Worm (Caenorhabditis elegans): ENCODE data around the gene avr-15.
A peak's percentile ranks its signal among the peaks of the same experiment; 100 is the strongest.

Gene avr-15

ce11 chrV:13532469-13532868, 21.0 kb upstream of the avr-15 start:
- TF ChIP-seq odd-2 (tag; optimal IDR thresholded peaks at IDR 0.05) (no peak), eyg-1 (tag; optimal IDR thresholded peaks at IDR 0.05) (no peak), elt-2 (tag; optimal IDR thresholded peaks at IDR 0.05) (no peak), F13H6.1 (tag; optimal IDR thresholded peaks at IDR 0.05) (no peak), dmd-4 (tag; optimal IDR thresholded peaks at IDR 0.05; ENCODE audit: borderline replicate concordance) (no peak), hlh-13 (GFP tag; optimal IDR thresholded peaks at IDR 0.05) (no peak), syd-9 (tag; optimal IDR thresholded peaks at IDR 0.05) (no peak), hlh-8 (tag; optimal IDR thresholded peaks at IDR 0.05) (no peak), sox-4 (tag; optimal IDR thresholded peaks at IDR 0.05) (no peak), pros-1 (tag; optimal IDR thresholded peaks at IDR 0.05) (no peak), lim-6 (tag; optimal IDR thresholded peaks at IDR 0.05) (no peak), unc-3 (GFP tag; conservative IDR thresholded peaks at IDR 0.05) (no peak), unc-3 (tag; optimal IDR thresholded peaks at IDR 0.05) (no peak), ets-4 (tag; optimal IDR thresholded peaks at IDR 0.05) (no peak), pax-1 (tag; optimal IDR thresholded peaks at IDR 0.05) (no peak), ama-1 (optimal IDR thresholded peaks at IDR 0.05) (no peak), T23F11.4 (GFP tag; optimal IDR thresholded peaks at IDR 0.05) (no peak), gmeb-2 (tag; optimal IDR thresholded peaks at IDR 0.05) (no peak), K09A11.1 (tag; optimal IDR thresholded peaks at IDR 0.05; ENCODE audit: insufficient read depth) (no peak), ceh-48 (tag; optimal IDR thresholded peaks at IDR 0.05) (no peak), pqm-1 (tag; optimal IDR thresholded peaks at IDR 0.05) (no peak)

ce11 chrV:13530698-13531097, 19.2 kb upstream of the avr-15 start, which contains the start of gene ttr-44:
ttr-44 (minus strand) TSS chrV:13530744.
- no peak for TF ChIP-seq che-1 (tag; optimal IDR thresholded peaks at IDR 0.05)
- TF ChIP-seq elt-2 (tag; optimal IDR thresholded peaks at IDR 0.05) = peak; percentile 76

- TF ChIP-seq ceh-24 (tag; optimal IDR thresholded peaks at IDR 0.05) = no peak
- no peak for TF ChIP-seq dve-1 (tag; optimal IDR thresholded peaks at IDR 0.05)
- TF ChIP-seq pha-2 (tag; optimal IDR thresholded peaks at IDR 0.05) = no peak
- no peak for TF ChIP-seq nhr-11 (tag; optimal IDR thresholded peaks at IDR 0.05)
- no peak for TF ChIP-seq fax-1 (tag; optimal IDR thresholded peaks at IDR 0.05)
- no peak for TF ChIP-seq T23F11.4 (GFP tag; optimal IDR thresholded peaks at IDR 0.05)
- no peak for TF ChIP-seq pax-1 (tag; optimal IDR thresholded peaks at IDR 0.05)
- TF ChIP-seq hlh-8 (tag; optimal IDR thresholded peaks at IDR 0.05) = no peak
- TF ChIP-seq ceh-19 (GFP tag; optimal IDR thresholded peaks at IDR 0.05) = no peak
- TF ChIP-seq ets-4 (tag; optimal IDR thresholded peaks at IDR 0.05) = no peak
- TF ChIP-seq madf-2 (tag; optimal IDR thresholded peaks at IDR 0.05) = no peak
- no peak for TF ChIP-seq ceh-31 (tag; optimal IDR thresholded peaks at IDR 0.05)
These were observed 17.6 kb upstream of the avr-15 start for ce11 chrV:13529165-13529564.

ce11 chrV:13523194-13523593, 11.7 kb upstream of the avr-15 start, which contains the start of gene R11G10.3:
R11G10.3 (plus strand) TSS chrV:13523494.
- TF ChIP-seq che-1 (tag; optimal IDR thresholded peaks at IDR 0.05) (no peak), hlh-13 (GFP tag; optimal IDR thresholded peaks at IDR 0.05) (no peak), dmd-4 (tag; optimal IDR thresholded peaks at IDR 0.05; ENCODE audit: borderline replicate concordance) (no peak), ceh-31 (tag; optimal IDR thresholded peaks at IDR 0.05) (no peak), ceh-18 (tag; optimal IDR thresholded peaks at IDR 0.05) (no peak), tbx-7 (tag; optimal IDR thresholded peaks at IDR 0.05) (no peak), ceh-19 (GFP tag; optimal IDR thresholded peaks at IDR 0.05) (no peak), elt-4 (tag; optimal IDR thresholded peaks at IDR 0.05) (no peak), nfya-1 (tag; optimal IDR thresholded peaks at IDR 0.05) (no peak), ceh-2 (tag; optimal IDR thresholded peaks at IDR 0.05) (no peak), unc-86 (tag; optimal IDR thresholded peaks at IDR 0.05) (no peak), ceh-22 (tag; optimal IDR thresholded peaks at IDR 0.05) (no peak), hlh-30 (tag; optimal IDR thresholded peaks at IDR 0.05; ENCODE audit: insufficient read depth) (no peak), pha-2 (tag; optimal IDR thresholded peaks at IDR 0.05) (no peak), dve-1 (tag; optimal IDR thresholded peaks at IDR 0.05) (no peak), F13H6.1 (tag; optimal IDR thresholded peaks at IDR 0.05) (no peak), pax-1 (tag; optimal IDR thresholded peaks at IDR 0.05) (no peak)
